Worm (Caenorhabditis elegans): ENCODE results near the gene gpd-1.
A peak's percentile ranks its signal among the peaks of the same experiment; 100 is the strongest.

The gpd-1 gene

ce11 chrII:10389038-10389437 lies 4.9 kb upstream of the gpd-1 start (continued):
- TF ChIP-seq ceh-82 (tag; optimal IDR thresholded peaks at IDR 0.05): no peak
- TF ChIP-seq set-16 (GFP tag; IDR thresholded peaks at IDR 0.05): no peak
- no peak for TF ChIP-seq snpc-4 (tag; optimal IDR thresholded peaks at IDR 0.05)
- TF ChIP-seq T26A8.4 (GFP tag; IDR thresholded peaks at IDR 0.05): peak; percentile 51; the same call in 1 of the 2 replicates
- peak; percentile 41 for TF ChIP-seq nhr-102 (tag; optimal IDR thresholded peaks at IDR 0.05)
- TF ChIP-seq Y75B8A.6 (GFP tag; IDR thresholded peaks at IDR 0.05): 0 out of 2 replicates have a peak, but pooled peaks have one; percentile 34
- no peak for TF ChIP-seq ztf-11 (tag; optimal IDR thresholded peaks at IDR 0.05)
- no peak for TF ChIP-seq dmd-9 (GFP tag; IDR thresholded peaks at IDR 0.05)
- peak; percentile 63 for TF ChIP-seq nhr-77 (tag; optimal IDR thresholded peaks at IDR 0.05)
- no peak for TF ChIP-seq zip-11 (GFP tag; IDR thresholded peaks at IDR 0.05)
- 0 out of 2 replicates have a peak, but pooled peaks have one; percentile 19 for TF ChIP-seq lin-1 (GFP tag; IDR thresholded peaks at IDR 0.05)
- no peak for TF ChIP-seq ces-1 (GFP tag; optimal IDR thresholded peaks at IDR 0.05)
- no peak for TF ChIP-seq skn-1 (tag; optimal IDR thresholded peaks at IDR 0.05)
- no peak for TF ChIP-seq jun-1 (tag; optimal IDR thresholded peaks at IDR 0.05)
- TF ChIP-seq nhr-76 (tag; optimal IDR thresholded peaks at IDR 0.05): no peak
- TF ChIP-seq php-3 (GFP tag; IDR thresholded peaks at IDR 0.05): no peak
- TF ChIP-seq tra-1 (GFP tag; IDR thresholded peaks at IDR 0.05): peak; percentile 74
- TF ChIP-seq duxl-1 (tag; optimal IDR thresholded peaks at IDR 0.05; ENCODE audit: poor library complexity): no peak
- peak; percentile 88 for TF ChIP-seq nhr-28 (tag; optimal IDR thresholded peaks at IDR 0.05)
- TF ChIP-seq nhr-111 (GFP tag; optimal IDR thresholded peaks at IDR 0.05): no peak
- no peak for TF ChIP-seq lin-15B (tag; optimal IDR thresholded peaks at IDR 0.05)
- TF ChIP-seq Y5F2A.4 (GFP tag; optimal IDR thresholded peaks at IDR 0.05): no peak
- peak; percentile 96 for TF ChIP-seq hlh-11 (tag; optimal IDR thresholded peaks at IDR 0.05)
- peak; percentile 79 for TF ChIP-seq mep-1 (tag; optimal IDR thresholded peaks at IDR 0.05)
- peak; percentile 78 for TF ChIP-seq nhr-25 (tag; optimal IDR thresholded peaks at IDR 0.05; ENCODE audit: borderline replicate concordance, insufficient read depth)
- no peak for TF ChIP-seq F37D6.2 (tag; optimal IDR thresholded peaks at IDR 0.05)
- TF ChIP-seq nhr-42 (GFP tag; IDR thresholded peaks at IDR 0.05): 0 out of 2 replicates have a peak, but pooled peaks have one; percentile 26

- TF ChIP-seq nhr-77 (tag; optimal IDR thresholded peaks at IDR 0.05) (peak; percentile 75), rbr-2 (tag; optimal IDR thresholded peaks at IDR 0.05) (no peak), lin-15B (tag; optimal IDR thresholded peaks at IDR 0.05) (no peak), unc-130 (GFP tag; optimal IDR thresholded peaks at IDR 0.05) (no peak), snpc-1.2 (GFP tag; IDR thresholded peaks at IDR 0.05) (no peak), lin-13 (GFP tag; optimal IDR thresholded peaks at IDR 0.05) (no peak), arid-1 (GFP tag; conservative IDR thresholded peaks at IDR 0.05) (0 out of 2 replicates have a peak, but pooled peaks have one; percentile 31), mes-2 (tag; optimal IDR thresholded peaks at IDR 0.05; ENCODE audit: poor library complexity, severe bottlenecking) (peak; percentile 51), hmg-1.1 (GFP tag; IDR thresholded peaks at IDR 0.05) (no peak), duxl-1 (tag; optimal IDR thresholded peaks at IDR 0.05; ENCODE audit: poor library complexity) (no peak), ztf-11 (tag; optimal IDR thresholded peaks at IDR 0.05) (no peak), unc-39 (tag; optimal IDR thresholded peaks at IDR 0.05) (no peak), mxl-3 (GFP tag; optimal IDR thresholded peaks at IDR 0.05) (peak; percentile 93), nhr-6 (tag; optimal IDR thresholded peaks at IDR 0.05) (no peak), php-3 (GFP tag; IDR thresholded peaks at IDR 0.05) (peak; percentile 85), Y48G9A.11 (GFP tag; IDR thresholded peaks at IDR 0.05) (no peak), ceh-44 (GFP tag; IDR thresholded peaks at IDR 0.05) (no peak), madf-5 (GFP tag; IDR thresholded peaks at IDR 0.05) (no peak), jun-1 (tag; optimal IDR thresholded peaks at IDR 0.05) (no peak), saeg-2 (GFP tag; IDR thresholded peaks at IDR 0.05) (no peak), ctbp-1 (GFP tag; IDR thresholded peaks at IDR 0.05) (peak; percentile 28; the same call in 1 of the 2 replicates), madf-9 (GFP tag; conservative IDR thresholded peaks at IDR 0.05) (0 out of 2 replicates have a peak, but pooled peaks have one; percentile 15), daf-16 (GFP tag; optimal IDR thresholded peaks at IDR 0.05) (peak in 1 of 2 experiments; percentile 34), daf-16 (tag; optimal IDR thresholded peaks at IDR 0.05) (peak; percentile 89), hif-1 (tag; optimal IDR thresholded peaks at IDR 0.05) (peak; percentile 13 to 23), F49E8.2 (tag; optimal IDR thresholded peaks at IDR 0.05; ENCODE audit: borderline replicate concordance) (no peak), D1046.2 (GFP tag; IDR thresholded peaks at IDR 0.05) (no peak), lin-29 (GFP tag; IDR thresholded peaks at IDR 0.05) (no peak)
These were observed 4.2 kb upstream of the gpd-1 start for ce11 chrII:10389776-10390175.

All from whole organism, L4 larva.